Fruit fly (Drosophila melanogaster) whole organism, embryonic: ENCODE measurements around the gene pasi2.

Source experiments
- CG18476 ChIP-seq: fragments of 200-800 bp; sonication (Bioruptor generic); optimal IDR thresholded peaks from 2 replicates; lab custom pipeline; 2016; ENCODE audit warnings: missing biosample characterization, mild to moderate bottlenecking, missing genetic modification characterization
- CG4707 ChIP-seq: fragments of 200-800 bp; sonication (Bioruptor generic); optimal IDR thresholded peaks from 2 replicates; lab custom pipeline; 2018; ENCODE audit warnings: missing biosample characterization, mild to moderate bottlenecking, missing genetic modification characterization, moderate library complexity
- CG8765 ChIP-seq: fragments of 200-800 bp; sonication (Bioruptor generic); IDR thresholded peaks from 2 replicates; pipeline ENCODE4 v1.3.6; 2022; ENCODE audit warnings: missing biosample characterization, missing genetic modification characterization
- HLH4C ChIP-seq: fragments of 200-800 bp; sonication (Bioruptor generic); IDR thresholded peaks from 3 replicates; pipeline ENCODE4 v1.3.6; 2022; ENCODE audit warnings: missing biosample characterization, missing genetic modification characterization; ENCODE audit not compliant: partially characterized antibody
- Jarid2 ChIP-seq: fragments of 200-800 bp; sonication (Bioruptor generic); optimal IDR thresholded peaks from 3 replicates; lab custom pipeline; 2017; ENCODE audit warnings: mild to moderate bottlenecking, missing biosample characterization, missing genetic modification reagents, missing genetic modification characterization
- PHDP ChIP-seq: fragments of 200-800 bp; sonication (Bioruptor generic); optimal IDR thresholded peaks from 3 replicates; lab custom pipeline; 2018; ENCODE audit warnings: missing biosample characterization, mild to moderate bottlenecking, missing genetic modification characterization, moderate library complexity
- Vsx1 ChIP-seq: fragments of 200-800 bp; sonication (Bioruptor generic); optimal IDR thresholded peaks from 2 replicates; lab custom pipeline; 2017; ENCODE audit warnings: missing biosample characterization, mild to moderate bottlenecking, missing genetic modification characterization, missing genetic modification reagents
- bab2 ChIP-seq: fragments of 200-800 bp; sonication (Bioruptor generic); optimal IDR thresholded peaks from 2 replicates; lab custom pipeline; 2016; ENCODE audit warnings: missing biosample characterization, missing genetic modification characterization
- crc ChIP-seq: fragments of 200-800 bp; sonication (Bioruptor generic); optimal IDR thresholded peaks from 2 replicates; lab custom pipeline; 2016; ENCODE audit warnings: missing biosample characterization, missing genetic modification characterization
- gfzf ChIP-seq: fragments of 200-800 bp; sonication (Bioruptor generic); optimal IDR thresholded peaks from 2 replicates; lab custom pipeline; 2016; ENCODE audit warnings: missing biosample characterization, mild to moderate bottlenecking, missing genetic modification characterization, moderate library complexity

- TF ChIP-seq Vsx1 (GFP tag; lab: Kevin White, UChicago) (no peak), CG8765 (GFP tag; lab: Robert Waterston, UW) (no peak), gfzf (GFP tag; lab: Kevin White, UChicago) (no peak), crc (GFP tag; lab: Kevin White, UChicago) (no peak), PHDP (no peak), CG4707 (GFP tag; lab: Kevin White, UChicago) (no peak), CG18476 (GFP tag; lab: Kevin White, UChicago) (no peak), HLH4C (GFP tag; lab: Robert Waterston, UW) (no peak), Jarid2 (GFP tag; lab: Kevin White, UChicago) (no peak), bab2 (GFP tag; lab: Kevin White, UChicago) (no peak)
Observed at dm6 chr3R:9343645-9344044, 8.7 kb downstream of the pasi2 start.
